Fruit fly (Drosophila melanogaster) whole organism, embryonic: ENCODE data around the gene GILT3.
A peak's percentile ranks its signal among the peaks of the same experiment; 100 is the strongest.

Experiments used
- Atf-2 ChIP-seq: fragments of 200-800 bp; sonication (Bioruptor generic); optimal IDR thresholded peaks from 2 replicates; lab custom pipeline; 2016; ENCODE audit warnings: missing biosample characterization, missing genetic modification characterization
- B-H1 ChIP-seq: fragments of 200-800 bp; sonication (Bioruptor generic); IDR thresholded peaks from 3 replicates; pipeline ENCODE4 v1.3.6; 2022; ENCODE audit warnings: missing biosample characterization, missing genetic modification characterization
- BEAF-32 ChIP-seq: fragments of 200-800 bp; sonication (Bioruptor generic); optimal IDR thresholded peaks from 3 replicates; lab custom pipeline; 2017; ENCODE audit warnings: missing biosample characterization, missing genetic modification characterization, mild to moderate bottlenecking, moderate library complexity, missing genetic modification reagents
- CG10366 ChIP-seq: fragments of 200-800 bp; sonication (Bioruptor generic); IDR thresholded peaks from 2 replicates; pipeline ENCODE4 v1.3.6; 2022; ENCODE audit warnings: missing biosample characterization, missing genetic modification characterization
- CG10959 ChIP-seq: fragments of 200-800 bp; sonication (Bioruptor generic); IDR thresholded peaks from 2 replicates; pipeline ENCODE4 v1.3.6; 2022; ENCODE audit warnings: missing biosample characterization, missing genetic modification characterization
- CG11085 ChIP-seq: fragments of 200-800 bp; sonication (Bioruptor generic); IDR thresholded peaks from 2 replicates; pipeline ENCODE4 v1.3.6; 2022; ENCODE audit warnings: missing biosample characterization, missing genetic modification characterization
- CG11456 ChIP-seq: fragments of 200-800 bp; sonication (Bioruptor generic); IDR thresholded peaks from 3 replicates; pipeline ENCODE4 v1.3.6; 2022; ENCODE audit warnings: missing biosample characterization, missing genetic modification characterization
- CG11560 ChIP-seq: fragments of 200-800 bp; sonication (Bioruptor generic); IDR thresholded peaks from 3 replicates; pipeline ENCODE4 v1.3.6; 2022; ENCODE audit warnings: missing biosample characterization, missing genetic modification characterization
- CG13624 ChIP-seq: fragments of 200-800 bp; sonication (Bioruptor generic); optimal IDR thresholded peaks from 2 replicates; lab custom pipeline; 2016; ENCODE audit warnings: missing biosample characterization, missing genetic modification characterization
- CG15011 ChIP-seq: fragments of 200-800 bp; sonication (Bioruptor generic); optimal IDR thresholded peaks from 3 replicates; lab custom pipeline; 2018; ENCODE audit warnings: missing biosample characterization, mild to moderate bottlenecking, missing genetic modification characterization
- CG16815 ChIP-seq: fragments of 200-800 bp; sonication (Bioruptor generic); optimal IDR thresholded peaks from 3 replicates; lab custom pipeline; 2017; ENCODE audit warnings: missing biosample characterization, mild to moderate bottlenecking, missing genetic modification characterization
- CG17361 ChIP-seq: fragments of 200-800 bp; sonication (Bioruptor generic); IDR thresholded peaks from 3 replicates; pipeline ENCODE4 v1.3.6; 2022; ENCODE audit warnings: missing biosample characterization, missing genetic modification characterization
- CG1792 ChIP-seq: fragments of 200-800 bp; sonication (Bioruptor generic); optimal IDR thresholded peaks from 2 replicates; lab custom pipeline; 2016; ENCODE audit warnings: missing biosample characterization, missing genetic modification characterization
- CG18476 ChIP-seq: fragments of 200-800 bp; sonication (Bioruptor generic); optimal IDR thresholded peaks from 2 replicates; lab custom pipeline; 2016; ENCODE audit warnings: missing biosample characterization, mild to moderate bottlenecking, missing genetic modification characterization
- CG2202 ChIP-seq: fragments of 200-800 bp; sonication (Bioruptor generic); optimal IDR thresholded peaks from 2 replicates; lab custom pipeline; 2018; ENCODE audit warnings: missing biosample characterization, mild to moderate bottlenecking, missing genetic modification characterization
- CG31365 ChIP-seq: fragments of 200-800 bp; sonication (Bioruptor generic); optimal IDR thresholded peaks from 2 replicates; lab custom pipeline; 2018; ENCODE audit warnings: missing biosample characterization, mild to moderate bottlenecking, missing genetic modification characterization
- CG31388 ChIP-seq: fragments of 200-800 bp; sonication (Bioruptor generic); optimal IDR thresholded peaks from 2 replicates; lab custom pipeline; 2016; ENCODE audit warnings: missing biosample characterization, missing genetic modification characterization
- CG32772 ChIP-seq: fragments of 200-800 bp; sonication (Bioruptor generic); IDR thresholded peaks from 2 replicates; pipeline ENCODE4 v1.3.6; 2022; ENCODE audit warnings: missing biosample characterization, missing genetic modification characterization
- CG34224 ChIP-seq: fragments of 200-800 bp; sonication (Bioruptor generic); IDR thresholded peaks from 3 replicates; pipeline ENCODE4 v1.3.6; 2022; ENCODE audit warnings: missing biosample characterization, missing genetic modification characterization; ENCODE audit not compliant: partially characterized antibody
- CG43689 ChIP-seq: fragments of 200-800 bp; sonication (Bioruptor generic); IDR thresholded peaks from 2 replicates; pipeline ENCODE4 v1.3.6; 2022; ENCODE audit warnings: missing biosample characterization, missing genetic modification characterization
- CG6654 ChIP-seq: fragments of 200-800 bp; sonication (Bioruptor generic); optimal IDR thresholded peaks from 2 replicates; lab custom pipeline; 2017; ENCODE audit warnings: missing biosample characterization, mild to moderate bottlenecking, missing genetic modification characterization
- CG6683 ChIP-seq: fragments of 200-800 bp; sonication (Bioruptor generic); optimal IDR thresholded peaks from 2 replicates; lab custom pipeline; 2017; ENCODE audit warnings: missing biosample characterization, mild to moderate bottlenecking, missing genetic modification characterization, missing genetic modification reagents
- CG8281 ChIP-seq: fragments of 200-800 bp; sonication (Bioruptor generic); optimal IDR thresholded peaks from 2 replicates; lab custom pipeline; 2018; ENCODE audit warnings: missing biosample characterization, mild to moderate bottlenecking, missing genetic modification characterization, moderate library complexity
- CG9932 ChIP-seq: fragments of 200-800 bp; sonication (Bioruptor generic); IDR thresholded peaks from 2 replicates; pipeline ENCODE4 v1.3.6; 2022; ENCODE audit warnings: missing biosample characterization, missing genetic modification characterization
- Fer2 ChIP-seq: fragments of 200-800 bp; sonication (Bioruptor generic); optimal IDR thresholded peaks from 2 replicates; lab custom pipeline; 2018; ENCODE audit warnings: missing biosample characterization, mild to moderate bottlenecking, missing genetic modification characterization, moderate library complexity
- HLH4C ChIP-seq: fragments of 200-800 bp; sonication (Bioruptor generic); IDR thresholded peaks from 3 replicates; pipeline ENCODE4 v1.3.6; 2022; ENCODE audit warnings: missing biosample characterization, missing genetic modification characterization; ENCODE audit not compliant: partially characterized antibody
- Hmx ChIP-seq: fragments of 200-800 bp; sonication (Bioruptor generic); optimal IDR thresholded peaks from 2 replicates; lab custom pipeline; 2016; ENCODE audit warnings: missing biosample characterization, missing genetic modification characterization
- Max ChIP-seq: fragments of 200-800 bp; sonication (Bioruptor generic); optimal IDR thresholded peaks from 2 replicates; lab custom pipeline; 2016; ENCODE audit warnings: missing biosample characterization, mild to moderate bottlenecking, missing genetic modification characterization
- NfI ChIP-seq: fragments of 200-800 bp; sonication (Bioruptor generic); optimal IDR thresholded peaks from 3 replicates; lab custom pipeline; 2018; ENCODE audit warnings: missing biosample characterization, mild to moderate bottlenecking, missing genetic modification characterization, moderate library complexity
- Rx ChIP-seq: fragments of 200-800 bp; sonication (Bioruptor generic); IDR thresholded peaks from 2 replicates; pipeline ENCODE4 v1.3.6; 2022; ENCODE audit warnings: missing biosample characterization, missing genetic modification characterization
- Ssrp ChIP-seq: fragments of 200-800 bp; sonication (Bioruptor generic); optimal IDR thresholded peaks from 2 replicates; lab custom pipeline; 2018; ENCODE audit warnings: missing biosample characterization, mild to moderate bottlenecking, missing genetic modification characterization, moderate library complexity
- ap ChIP-seq: fragments of 200-800 bp; sonication (Bioruptor generic); IDR thresholded peaks from 2 replicates; pipeline ENCODE4 v1.3.6; 2022; ENCODE audit warnings: missing biosample characterization, missing genetic modification characterization
- dati ChIP-seq: fragments of 200-800 bp; sonication (Bioruptor generic); IDR thresholded peaks from 2 replicates; pipeline ENCODE4 v1.3.6; 2022; ENCODE audit warnings: missing biosample characterization, missing genetic modification characterization
- emc ChIP-seq: fragments of 200-800 bp; sonication (Bioruptor generic); optimal IDR thresholded peaks from 2 replicates; lab custom pipeline; 2016; ENCODE audit warnings: missing biosample characterization, missing genetic modification characterization
- fu2 ChIP-seq: fragments of 200-800 bp; sonication (Bioruptor generic); optimal IDR thresholded peaks from 2 replicates; lab custom pipeline; 2016; ENCODE audit warnings: missing biosample characterization, missing genetic modification characterization
- gce ChIP-seq: fragments of 200-800 bp; sonication (Bioruptor generic); IDR thresholded peaks from 3 replicates; pipeline ENCODE4 v1.3.6; 2022; ENCODE audit warnings: missing biosample characterization, missing genetic modification characterization
- grn ChIP-seq: fragments of 200-800 bp; sonication (Bioruptor generic); optimal IDR thresholded peaks from 3 replicates; lab custom pipeline; 2017; ENCODE audit warnings: missing biosample characterization, missing genetic modification characterization
- gsb-n ChIP-seq: fragments of 200-800 bp; sonication (Bioruptor generic); optimal IDR thresholded peaks from 3 replicates; lab custom pipeline; 2018; ENCODE audit warnings: missing biosample characterization, mild to moderate bottlenecking, missing genetic modification characterization
- hbn ChIP-seq: fragments of 200-800 bp; sonication (Bioruptor generic); IDR thresholded peaks from 2 replicates; pipeline ENCODE4 v1.3.6; 2022; ENCODE audit warnings: missing biosample characterization, missing genetic modification characterization; ENCODE audit not compliant: partially characterized antibody
- kni ChIP-seq: fragments of 200-800 bp; sonication (Bioruptor generic); optimal IDR thresholded peaks from 3 replicates; lab custom pipeline; 2017; ENCODE audit warnings: mild to moderate bottlenecking, missing biosample characterization, missing genetic modification reagents, missing genetic modification characterization
- pan ChIP-seq, 4 experiments: fragments of >200 bp in 3 of 4; fragments of 200-800 bp in 1 of 4; sonication (Bioruptor generic) in 1 of 4; optimal IDR thresholded peaks in 3 of 4; IDR thresholded peaks in 1 of 4; 2 replicates each; pipeline versions ENCODE4 v1.3.6 to Lab custom; 2017 to 2022; ENCODE audit warnings: missing biosample characterization in 2 of 4, missing genetic modification characterization in 2 of 4, mixed read lengths in 1 of 4
- pb ChIP-seq: fragments of 200-800 bp; sonication (Bioruptor generic); optimal IDR thresholded peaks from 3 replicates; lab custom pipeline; 2016; ENCODE audit warnings: missing biosample characterization, missing genetic modification characterization
- pum ChIP-seq: fragments of 200-800 bp; sonication (Bioruptor generic); optimal IDR thresholded peaks from 2 replicates; lab custom pipeline; 2016; ENCODE audit warnings: missing biosample characterization, missing genetic modification characterization
- scrt ChIP-seq: fragments of 200-800 bp; sonication (Bioruptor generic); optimal IDR thresholded peaks from 2 replicates; lab custom pipeline; 2018; ENCODE audit warnings: missing biosample characterization, mild to moderate bottlenecking, missing genetic modification characterization, moderate library complexity
- sd ChIP-seq: fragments of 200-800 bp; sonication (Bioruptor generic); optimal IDR thresholded peaks from 3 replicates; lab custom pipeline; 2018; ENCODE audit warnings: missing biosample characterization, mild to moderate bottlenecking, missing genetic modification characterization, moderate library complexity
- shn ChIP-seq: fragments of 200-800 bp; sonication (Bioruptor generic); optimal IDR thresholded peaks from 3 replicates; lab custom pipeline; 2016; ENCODE audit warnings: missing biosample characterization, missing genetic modification characterization
- tap ChIP-seq: fragments of 200-800 bp; optimal IDR thresholded peaks from 3 replicates; lab custom pipeline; 2019; ENCODE audit warnings: missing biosample characterization, mild to moderate bottlenecking, missing genetic modification characterization, moderate library complexity
- usp ChIP-seq: fragments of >200 bp; optimal IDR thresholded peaks from 2 replicates; lab custom pipeline; 2017; ENCODE audit warnings: missing biosample characterization, missing genetic modification characterization
- wdn ChIP-seq: fragments of 200-800 bp; sonication (Bioruptor generic); IDR thresholded peaks from 2 replicates; pipeline ENCODE4 v1.3.6; 2022; ENCODE audit warnings: missing biosample characterization, missing genetic modification characterization
- zfh1 ChIP-seq: fragments of 200-800 bp; sonication (Bioruptor generic); IDR thresholded peaks from 3 replicates; pipeline ENCODE4 v1.3.6; 2022; ENCODE audit warnings: missing biosample characterization, missing genetic modification characterization
- zfh2 ChIP-seq: fragments of 200-800 bp; sonication (Bioruptor generic); optimal IDR thresholded peaks from 2 replicates; lab custom pipeline; 2016; ENCODE audit warnings: missing biosample characterization, missing genetic modification characterization

GILT3 gene

DNA sequence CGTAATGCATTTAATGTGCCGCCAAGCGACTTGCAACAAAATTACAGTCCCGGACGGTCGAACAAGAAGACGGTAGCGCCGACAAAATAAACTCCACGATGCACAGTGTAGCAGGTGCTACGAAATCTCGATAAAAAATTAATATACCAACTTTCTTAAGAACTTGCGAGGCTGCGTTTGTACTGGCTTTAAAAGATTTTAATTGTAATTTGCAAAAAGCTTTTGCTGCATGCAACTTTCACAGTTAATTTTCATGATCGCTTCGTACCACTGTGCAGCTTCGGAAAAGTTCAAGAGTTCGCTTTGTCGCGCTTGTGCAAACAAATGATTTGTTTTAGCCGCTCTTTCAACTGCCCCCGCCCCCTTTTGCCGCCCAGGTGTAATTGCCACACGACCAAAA is 31.0 kb upstream of the GILT3 start (continued):
- TF ChIP-seq pan (optimal IDR thresholded peaks at IDR 0.05; lab: Kevin White, UChicago) = no peak
- peak in 1 of 2 experiments; percentile 87 for TF ChIP-seq pan (GFP tag; optimal IDR thresholded peaks at IDR 0.05 in 1 of 2, IDR thresholded peaks at IDR 0.05 in 1 of 2)
- no peak for TF ChIP-seq usp (GFP tag; lab: Kevin White, UChicago)
- peak; percentile 80 for TF ChIP-seq CG32772 (GFP tag; lab: Robert Waterston, UW)
- no peak for TF ChIP-seq emc (GFP tag; lab: Kevin White, UChicago)
- no peak for TF ChIP-seq sd (tag; lab: Kevin White, UChicago)
- peak; percentile 39 for TF ChIP-seq zfh2 (GFP tag; lab: Kevin White, UChicago)
- no peak for TF ChIP-seq Hmx
- TF ChIP-seq B-H1 = peak; percentile 73
- TF ChIP-seq CG10366 = peak; percentile 86
- peak; percentile 49 for TF ChIP-seq CG9932 (GFP tag; lab: Robert Waterston, UW)
- TF ChIP-seq CG43689 = peak; percentile 54
- TF ChIP-seq NfI (GFP tag; lab: Kevin White, UChicago) = peak; percentile 63
- peak; percentile 2 for TF ChIP-seq fu2 (GFP tag; lab: Kevin White, UChicago)
- peak; percentile 73 for TF ChIP-seq tap (tag; lab: Kevin White, UChicago)
- TF ChIP-seq shn = no peak
- peak; percentile 40 for TF ChIP-seq CG15011 (GFP tag; lab: Kevin White, UChicago)
- peak; percentile 75 for TF ChIP-seq ap (GFP tag; lab: Robert Waterston, UW)
- TF ChIP-seq Max (GFP tag; lab: Kevin White, UChicago) = peak; percentile 62
- TF ChIP-seq gce (GFP tag; lab: Robert Waterston, UW) = peak; percentile 83
- no peak for TF ChIP-seq CG11560 (tag; lab: Robert Waterston, UW)
- TF ChIP-seq CG18476 (GFP tag; lab: Kevin White, UChicago) = peak; percentile 12
- 0 out of 2 replicates have a peak, but pooled peaks have one; percentile 37 for TF ChIP-seq CG11085 (GFP tag; lab: Robert Waterston, UW)
- no peak for TF ChIP-seq BEAF-32
- TF ChIP-seq wdn = peak; percentile 71
- TF ChIP-seq Ssrp (tag; lab: Kevin White, UChicago) = peak; percentile 64
- peak; percentile 88 for TF ChIP-seq Rx (GFP tag; lab: Robert Waterston, UW)
- peak; percentile 20 for TF ChIP-seq scrt (GFP tag; lab: Kevin White, UChicago)
- no peak for TF ChIP-seq pb (GFP tag; lab: Kevin White, UChicago)
- TF ChIP-seq CG10959 (GFP tag; lab: Robert Waterston, UW) = peak; percentile 50; the same call in 1 of the 2 replicates
- peak; percentile 32 for TF ChIP-seq CG8281
- TF ChIP-seq HLH4C (GFP tag; lab: Robert Waterston, UW) = no peak
- no peak for TF ChIP-seq kni (GFP tag; lab: Kevin White, UChicago)
- TF ChIP-seq CG6683 (GFP tag; lab: Kevin White, UChicago) = no peak
- TF ChIP-seq CG13624 (GFP tag; lab: Kevin White, UChicago) = peak; percentile 58
- peak; percentile 61 for TF ChIP-seq CG6654 (GFP tag; lab: Kevin White, UChicago)
- TF ChIP-seq CG11456 (GFP tag; lab: Robert Waterston, UW) = peak; percentile 75
- TF ChIP-seq pum (GFP tag; lab: Kevin White, UChicago) = peak; percentile 63
- peak; percentile 67; the same call in 2 of the 3 replicates for TF ChIP-seq CG17361 (GFP tag; lab: Robert Waterston, UW)
- peak; percentile 8 for TF ChIP-seq CG2202
- no peak for TF ChIP-seq Fer2
- peak; percentile 84; the same call in 2 of the 3 replicates for TF ChIP-seq zfh1 (GFP tag; lab: Robert Waterston, UW)
- peak; percentile 50 for TF ChIP-seq Atf-2 (GFP tag; lab: Kevin White, UChicago)
- TF ChIP-seq hbn (GFP tag; lab: Robert Waterston, UW) = no peak
- no peak for TF ChIP-seq grn (GFP tag; lab: Kevin White, UChicago)
- no peak for TF ChIP-seq CG31388 (GFP tag; lab: Kevin White, UChicago)
- peak; percentile 45 for TF ChIP-seq CG16815 (GFP tag; lab: Kevin White, UChicago)
- TF ChIP-seq gsb-n (tag; lab: Kevin White, UChicago) = peak; percentile 53
- no peak for TF ChIP-seq CG34224 (GFP tag; lab: Robert Waterston, UW)
- peak; percentile 7 for TF ChIP-seq CG31365 (tag; lab: Kevin White, UChicago)
- peak; percentile 73 for TF ChIP-seq dati (GFP tag; lab: Robert Waterston, UW)
- peak; percentile 11 for TF ChIP-seq CG1792
